Worm (Caenorhabditis elegans) whole organism, early embryonic: Measurements from ENCODE around the gene mrps-7.
A peak's percentile ranks its signal among the peaks of the same experiment; 100 is the strongest.

Experiments used
- B0310.2 ChIP-seq: sonication (generic microtip); optimal IDR thresholded peaks from 2 replicates; lab custom pipeline; 2016; ENCODE audit warnings: mild to moderate bottlenecking, missing genetic modification characterization, missing compliant biosample characterization
- F13C5.2 ChIP-seq: sonication (generic microtip); optimal IDR thresholded peaks from 2 replicates; lab custom pipeline; 2017; ENCODE audit warnings: mild to moderate bottlenecking, missing genetic modification characterization, inconsistent platforms, missing compliant biosample characterization
- aly-1 ChIP-seq: sonication (generic microtip); optimal IDR thresholded peaks from 2 replicates; lab custom pipeline; 2016; ENCODE audit warnings: missing genetic modification characterization, missing compliant biosample characterization
- ama-1 ChIP-seq: fragments of 150-350 bp; optimal IDR thresholded peaks from 2 replicates; lab custom pipeline; 2014
- ceh-13 ChIP-seq: fragments of 200-800 bp; sonication (Bioruptor generic); optimal IDR thresholded peaks from 2 replicates; lab custom pipeline; 2018; ENCODE audit warnings: mild to moderate bottlenecking, missing genetic modification characterization, missing compliant biosample characterization
- ceh-36 ChIP-seq: sonication (generic microtip); optimal IDR thresholded peaks from 2 replicates; lab custom pipeline; 2016; ENCODE audit warnings: missing genetic modification characterization, inconsistent platforms, missing compliant biosample characterization
- ets-7 ChIP-seq: sonication (generic microtip); optimal IDR thresholded peaks from 2 replicates; lab custom pipeline; 2016; ENCODE audit warnings: missing genotype, missing genetic modification characterization, missing compliant biosample characterization
- flt-1 ChIP-seq: fragments of 200-800 bp; sonication (Bioruptor generic); IDR thresholded peaks from 2 replicates; pipeline ENCODE4 v1.3.6; 2022; ENCODE audit warnings: missing genetic modification characterization, missing compliant biosample characterization
- hmbx-1 ChIP-seq: sonication (generic microtip); optimal IDR thresholded peaks from 2 replicates; lab custom pipeline; 2016; ENCODE audit warnings: mild to moderate bottlenecking, missing genetic modification characterization, missing compliant biosample characterization
- hmg-4 ChIP-seq: fragments of 200-800 bp; sonication (Bioruptor generic); optimal IDR thresholded peaks from 2 replicates; lab custom pipeline; 2018; ENCODE audit warnings: mild to moderate bottlenecking, missing genetic modification characterization, missing compliant biosample characterization
- hnd-1 ChIP-seq: sonication (generic microtip); optimal IDR thresholded peaks from 2 replicates; lab custom pipeline; 2016; ENCODE audit warnings: missing genetic modification characterization, missing compliant biosample characterization
- pes-1 ChIP-seq: fragments of 200-800 bp; sonication (Bioruptor generic); IDR thresholded peaks from 2 replicates; pipeline ENCODE4 v1.3.6; 2022; ENCODE audit warnings: missing genetic modification reagents, missing genetic modification characterization, missing compliant biosample characterization
- scrt-1 ChIP-seq: fragments of 200-800 bp; sonication (Bioruptor generic); IDR thresholded peaks from 2 replicates; pipeline ENCODE4 v1.3.6; 2022; ENCODE audit warnings: missing genetic modification characterization, missing compliant biosample characterization
- sea-1 ChIP-seq: fragments of 200-800 bp; sonication (Bioruptor generic); conservative IDR thresholded peaks from 2 replicates; pipeline ENCODE4 v1.3.6; 2022; ENCODE audit warnings: missing genetic modification characterization, missing compliant biosample characterization
- tbx-11 ChIP-seq: fragments of 200-800 bp; sonication (Bioruptor generic); IDR thresholded peaks from 2 replicates; pipeline ENCODE4 v1.3.6; 2022; ENCODE audit warnings: missing genetic modification characterization, missing compliant biosample characterization
- tbx-37 ChIP-seq: fragments of 200-800 bp; sonication (Bioruptor generic); conservative IDR thresholded peaks from 2 replicates; pipeline ENCODE4 v1.3.6; 2022; ENCODE audit warnings: missing genetic modification reagents, missing genetic modification characterization, missing compliant biosample characterization
- tra-4 ChIP-seq: sonication (generic microtip); optimal IDR thresholded peaks from 2 replicates; lab custom pipeline; 2017; ENCODE audit warnings: missing genetic modification characterization, missing compliant biosample characterization

Gene mrps-7

DNA sequence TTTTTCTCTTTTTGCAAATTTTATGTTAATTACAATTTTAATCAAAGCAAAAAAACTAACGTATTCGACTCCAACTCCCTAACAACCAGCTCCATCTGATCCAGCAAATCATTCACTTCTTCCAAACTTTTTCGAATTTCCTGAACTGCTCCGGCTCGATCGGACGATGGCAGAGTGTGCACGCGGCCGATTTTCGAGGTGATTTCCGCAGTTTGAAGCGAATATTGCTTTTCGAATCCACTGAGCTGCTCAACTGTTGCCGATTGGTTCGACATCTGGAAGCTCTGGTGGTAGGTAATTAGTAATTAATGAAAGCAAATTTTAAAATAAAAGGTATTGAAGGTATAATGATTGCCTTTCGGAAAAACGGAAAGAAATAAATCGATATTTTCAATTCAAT, 1.1 kb downstream of the mrps-7 start, which contains the start of gene vti-1:
Gene vti-1, minus strand, starts transcription at position 284 of the 400 bp plus-strand sequence.
- TF ChIP-seq tbx-37 (GFP tag; lab: Robert Waterston, UW), result no peak
- TF ChIP-seq ceh-36, result no peak
- no peak for TF ChIP-seq sea-1 (GFP tag; lab: Robert Waterston, UW)
- TF ChIP-seq F13C5.2 (tag; lab: Kevin White, UChicago), result no peak
- no peak for TF ChIP-seq ama-1 (lab: Kevin White, UChicago)
- no peak for TF ChIP-seq hmbx-1
- no peak for TF ChIP-seq B0310.2 (tag; lab: Kevin White, UChicago)
- TF ChIP-seq hnd-1, result no peak
- no peak for TF ChIP-seq scrt-1 (GFP tag; lab: Robert Waterston, UW)

DNA sequence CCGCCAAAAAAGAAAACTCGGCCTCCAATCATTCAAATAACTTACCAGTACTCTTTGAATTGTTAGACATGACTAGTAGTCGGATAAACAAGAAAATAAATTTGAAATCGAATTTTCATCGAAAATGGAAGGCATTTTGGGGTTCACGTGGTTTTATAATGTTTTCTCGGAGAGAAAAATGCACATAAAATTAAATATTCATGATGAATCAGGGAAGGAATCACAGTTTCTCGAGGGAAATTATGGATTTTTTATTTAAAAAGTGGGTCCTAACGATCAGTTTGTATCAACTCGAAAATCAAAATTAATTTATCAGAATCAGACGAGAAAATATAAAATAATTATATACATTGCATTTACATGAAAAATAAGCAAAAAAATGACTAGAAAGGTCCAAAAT, 2.2 kb downstream of the mrps-7 start, which contains the start of gene Y57G11C.5:
Gene Y57G11C.5, minus strand, starts transcription at position 101 of the 400 bp plus-strand sequence.
- no peak for TF ChIP-seq hmbx-1
- no peak for TF ChIP-seq ceh-13 (GFP tag; lab: Kevin White, UChicago)
- no peak for TF ChIP-seq tbx-11 (GFP tag; lab: Robert Waterston, UW)
- TF ChIP-seq B0310.2 (tag; lab: Kevin White, UChicago), result no peak
- TF ChIP-seq ets-7 (tag; lab: Kevin White, UChicago), result no peak
- TF ChIP-seq hmg-4 (GFP tag; lab: Kevin White, UChicago), result no peak
- no peak for TF ChIP-seq scrt-1 (GFP tag; lab: Robert Waterston, UW)
- no peak for TF ChIP-seq hnd-1
- no peak for TF ChIP-seq tra-4 (tag; lab: Kevin White, UChicago)
- TF ChIP-seq tbx-37 (GFP tag; lab: Robert Waterston, UW), result no peak
- no peak for TF ChIP-seq pes-1 (GFP tag; lab: Robert Waterston, UW)
- TF ChIP-seq aly-1, result no peak
- TF ChIP-seq F13C5.2 (tag; lab: Kevin White, UChicago), result no peak
- TF ChIP-seq ama-1 (lab: Kevin White, UChicago), result no peak
- no peak for TF ChIP-seq ceh-36
- TF ChIP-seq sea-1 (GFP tag; lab: Robert Waterston, UW), result no peak
- no peak for TF ChIP-seq flt-1

DNA sequence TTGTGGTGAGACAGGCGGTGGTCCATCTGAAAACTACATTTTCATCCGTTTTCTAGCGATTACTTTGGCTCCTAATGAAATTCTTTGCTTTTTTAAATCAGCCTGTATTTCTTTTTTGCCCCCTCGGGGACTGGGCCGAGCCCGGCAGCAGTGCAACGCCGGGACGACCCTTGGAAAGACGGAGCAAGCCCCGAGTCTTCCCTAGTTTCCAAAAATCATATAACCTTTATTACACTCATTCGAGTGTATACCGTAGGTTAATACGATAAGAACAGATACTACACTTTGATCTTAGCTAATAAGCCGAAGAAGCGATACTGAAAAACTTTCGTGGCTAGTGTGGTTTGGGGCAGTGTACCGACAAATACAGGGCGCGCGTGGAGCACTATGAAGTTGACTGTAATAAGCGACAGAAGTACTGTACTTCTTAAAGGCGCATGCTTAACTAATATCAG, 2.8 kb downstream of the mrps-7 start:
- TF ChIP-seq tra-4 (tag; lab: Kevin White, UChicago), result no peak
- no peak for TF ChIP-seq F13C5.2 (tag; lab: Kevin White, UChicago)
- no peak for TF ChIP-seq ceh-13 (GFP tag; lab: Kevin White, UChicago)

DNA sequence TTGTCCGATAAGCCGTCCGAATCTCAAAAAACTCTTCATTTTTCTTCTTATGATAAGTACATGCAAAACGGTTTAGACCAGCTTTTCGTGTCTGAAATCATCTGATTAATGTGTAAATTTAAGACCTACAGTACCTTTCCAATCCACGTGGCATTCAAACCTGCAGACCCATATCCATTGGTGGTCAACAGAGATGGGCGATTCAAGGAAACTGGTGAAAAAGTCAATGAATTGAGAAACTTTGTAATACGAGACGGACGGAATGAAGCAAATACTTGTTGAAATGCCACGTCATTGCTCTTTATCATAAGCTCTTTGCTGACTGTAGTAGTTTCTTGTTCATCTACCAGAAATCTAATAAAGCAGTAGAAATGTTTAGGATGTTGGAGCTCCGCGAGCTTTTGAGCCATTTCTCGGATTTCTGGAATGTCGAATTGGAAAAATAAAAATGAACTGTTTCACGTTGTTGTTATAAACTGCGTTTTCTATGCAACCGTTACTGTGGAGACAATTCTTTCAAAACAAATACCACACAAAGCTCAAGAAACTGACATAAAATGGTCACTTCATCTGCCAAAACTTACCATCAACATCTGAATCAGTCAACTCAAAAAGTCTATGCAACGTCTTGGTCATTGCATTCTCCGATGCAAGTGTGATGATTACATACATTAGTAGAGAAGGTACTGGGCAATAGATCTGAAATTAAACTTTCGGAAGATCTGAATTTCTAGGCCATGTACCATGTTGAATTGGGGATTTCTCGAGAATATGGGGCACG, 3.4 kb downstream of the mrps-7 start:
- TF ChIP-seq F13C5.2 (tag; lab: Kevin White, UChicago), result no peak
- TF ChIP-seq aly-1, result no peak
- no peak for TF ChIP-seq pes-1 (GFP tag; lab: Robert Waterston, UW)
- TF ChIP-seq tbx-37 (GFP tag; lab: Robert Waterston, UW), result no peak
- TF ChIP-seq tbx-11 (GFP tag; lab: Robert Waterston, UW), result no peak
- no peak for TF ChIP-seq hmg-4 (GFP tag; lab: Kevin White, UChicago)

DNA sequence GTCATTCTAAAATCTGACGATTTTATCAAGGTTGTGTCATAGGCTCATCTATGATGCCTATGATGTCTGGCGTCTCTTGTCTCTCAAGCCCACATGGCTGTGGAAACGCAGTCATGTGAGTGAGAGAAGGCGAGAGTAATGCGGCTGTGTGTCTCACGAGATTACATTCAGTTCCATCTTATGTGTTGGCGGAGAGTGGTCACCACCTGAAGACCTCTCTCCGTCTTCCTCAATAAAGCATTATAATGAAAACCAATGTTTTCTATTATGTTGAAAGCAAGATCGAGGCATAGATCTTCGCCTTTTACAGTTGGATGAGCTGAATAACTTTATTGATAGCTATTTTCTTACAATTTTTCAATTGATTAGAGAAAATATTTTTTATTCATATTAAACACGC, 4.2 kb downstream of the mrps-7 start:
- peak; percentile 7 for TF ChIP-seq F13C5.2 (tag; lab: Kevin White, UChicago)

DNA sequence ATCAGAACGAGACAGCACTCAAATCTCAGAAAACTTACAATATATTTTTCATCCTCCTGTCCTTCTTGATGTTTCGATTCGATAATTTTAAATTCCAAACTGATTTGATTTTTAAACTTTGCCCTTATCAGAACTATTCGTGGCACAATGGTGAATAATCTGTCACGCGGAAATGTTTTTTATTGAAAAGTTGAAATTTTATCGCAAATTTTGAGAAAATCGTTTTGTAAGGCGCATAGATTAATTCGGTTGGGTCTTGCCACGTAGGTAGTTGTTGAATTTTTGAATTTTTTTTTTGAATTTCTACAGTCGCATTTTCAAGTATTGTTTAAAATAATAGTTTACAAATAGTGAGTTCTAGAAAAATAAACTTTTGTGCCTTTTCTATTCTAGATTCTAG, 6.7 kb downstream of the mrps-7 start, which contains the start of gene ptp-5.2:
Gene ptp-5.2, minus strand, starts transcription at position 101 of the 400 bp plus-strand sequence.
- TF ChIP-seq scrt-1 (GFP tag; lab: Robert Waterston, UW), result no peak
- no peak for TF ChIP-seq F13C5.2 (tag; lab: Kevin White, UChicago)
- TF ChIP-seq ama-1 (lab: Kevin White, UChicago), result no peak
- no peak for TF ChIP-seq hnd-1
- no peak for TF ChIP-seq hmg-4 (GFP tag; lab: Kevin White, UChicago)
- no peak for TF ChIP-seq tbx-37 (GFP tag; lab: Robert Waterston, UW)
- TF ChIP-seq tbx-11 (GFP tag; lab: Robert Waterston, UW), result no peak
- TF ChIP-seq tra-4 (tag; lab: Kevin White, UChicago), result no peak
- TF ChIP-seq B0310.2 (tag; lab: Kevin White, UChicago), result no peak
- TF ChIP-seq ceh-36, result no peak
- no peak for TF ChIP-seq sea-1 (GFP tag; lab: Robert Waterston, UW)
- no peak for TF ChIP-seq ets-7 (tag; lab: Kevin White, UChicago)
- TF ChIP-seq hmbx-1, result no peak
- TF ChIP-seq aly-1, result no peak
- no peak for TF ChIP-seq ceh-13 (GFP tag; lab: Kevin White, UChicago)
- no peak for TF ChIP-seq pes-1 (GFP tag; lab: Robert Waterston, UW)
- TF ChIP-seq flt-1, result no peak

DNA sequence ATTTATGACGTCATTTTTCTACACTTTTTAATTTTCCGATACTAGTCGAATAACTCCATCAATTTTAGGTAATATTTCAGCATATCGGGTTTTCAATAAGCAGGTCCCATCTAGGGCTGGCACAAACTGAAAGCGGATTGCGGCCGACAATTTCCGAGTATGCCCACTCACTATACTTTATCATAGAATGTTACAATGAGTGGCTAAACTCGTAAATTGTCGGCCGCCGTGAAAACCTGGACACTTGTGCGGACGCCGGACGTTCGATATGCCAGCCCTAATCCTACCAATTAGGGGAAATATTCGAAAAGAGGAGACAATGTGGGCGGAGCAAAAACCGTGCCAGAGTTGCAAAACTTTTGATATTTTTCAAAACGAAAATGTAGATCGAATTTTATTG, 7.9 kb downstream of the mrps-7 start:
- TF ChIP-seq ceh-36 (no peak), aly-1 (no peak), F13C5.2 (tag; lab: Kevin White, UChicago) (no peak), ama-1 (lab: Kevin White, UChicago) (no peak), tra-4 (tag; lab: Kevin White, UChicago) (no peak), flt-1 (no peak), tbx-11 (GFP tag; lab: Robert Waterston, UW) (no peak), hnd-1 (no peak), hmg-4 (GFP tag; lab: Kevin White, UChicago) (no peak), ets-7 (tag; lab: Kevin White, UChicago) (no peak), ceh-13 (GFP tag; lab: Kevin White, UChicago) (no peak), sea-1 (GFP tag; lab: Robert Waterston, UW) (no peak), tbx-37 (GFP tag; lab: Robert Waterston, UW) (no peak), hmbx-1 (no peak), scrt-1 (GFP tag; lab: Robert Waterston, UW) (no peak)
